Worm (Caenorhabditis elegans): ENCODE results near the gene CC8.2.

Gene CC8.2

ce11 chrIV:3648634-3649240 is at the start of gene CC8.2:
TSS of gene CC8.2 (minus strand) at chrIV:3648684.
- TF ChIP-seq hmbx-1 (tag; optimal IDR thresholded peaks at IDR 0.05), result no peak
- no peak for TF ChIP-seq ets-7 (tag; optimal IDR thresholded peaks at IDR 0.05)
- TF ChIP-seq hnd-1 (tag; optimal IDR thresholded peaks at IDR 0.05), result no peak
- no peak for TF ChIP-seq aly-1 (tag; optimal IDR thresholded peaks at IDR 0.05)
- TF ChIP-seq ceh-36 (tag; optimal IDR thresholded peaks at IDR 0.05), result no peak

ce11 chrIV:3698201-3698600 is 49.7 kb upstream of the CC8.2 start, which contains the start of gene Y37E11AL.2:
TSS of gene Y37E11AL.2 (plus strand) at chrIV:3698501.
- TF ChIP-seq flt-1 (GFP tag; IDR thresholded peaks at IDR 0.05), result no peak

ce11 chrIV:3694638-3695037 is 46.2 kb upstream of the CC8.2 start, which contains the start of the genes taf-6.2 and Y37E11AL.3:
TSS of gene taf-6.2 (minus strand) at chrIV:3694733.
TSS of gene Y37E11AL.3 (plus strand) at chrIV:3694935.
- TF ChIP-seq B0310.2 (tag; optimal IDR thresholded peaks at IDR 0.05), result no peak
- TF ChIP-seq tra-4 (tag; optimal IDR thresholded peaks at IDR 0.05), result no peak
- no peak for TF ChIP-seq sea-1 (GFP tag; conservative IDR thresholded peaks at IDR 0.05)
- no peak for TF ChIP-seq ets-7 (tag; optimal IDR thresholded peaks at IDR 0.05)
- no peak for TF ChIP-seq tbx-37 (GFP tag; conservative IDR thresholded peaks at IDR 0.05)
- no peak for TF ChIP-seq flt-1 (GFP tag; IDR thresholded peaks at IDR 0.05)
- no peak for TF ChIP-seq pes-1 (GFP tag; IDR thresholded peaks at IDR 0.05)
- no peak for TF ChIP-seq hnd-1 (tag; optimal IDR thresholded peaks at IDR 0.05)
- TF ChIP-seq hmbx-1 (tag; optimal IDR thresholded peaks at IDR 0.05), result no peak

ce11 chrIV:3688050-3688449 is 39.6 kb upstream of the CC8.2 start:
- TF ChIP-seq tbx-11 (GFP tag; IDR thresholded peaks at IDR 0.05) (no peak), scrt-1 (GFP tag; IDR thresholded peaks at IDR 0.05) (no peak), ets-7 (tag; optimal IDR thresholded peaks at IDR 0.05) (no peak), ama-1 (optimal IDR thresholded peaks at IDR 0.05) (no peak), hmbx-1 (tag; optimal IDR thresholded peaks at IDR 0.05) (no peak), aly-1 (tag; optimal IDR thresholded peaks at IDR 0.05) (no peak), tbx-37 (GFP tag; conservative IDR thresholded peaks at IDR 0.05) (no peak)

- TF ChIP-seq aly-1 (tag; optimal IDR thresholded peaks at IDR 0.05) (no peak), scrt-1 (GFP tag; IDR thresholded peaks at IDR 0.05) (no peak), tbx-37 (GFP tag; conservative IDR thresholded peaks at IDR 0.05) (no peak), B0310.2 (tag; optimal IDR thresholded peaks at IDR 0.05) (no peak), hmg-4 (GFP tag; optimal IDR thresholded peaks at IDR 0.05) (no peak), ceh-36 (tag; optimal IDR thresholded peaks at IDR 0.05) (no peak), sea-1 (GFP tag; conservative IDR thresholded peaks at IDR 0.05) (no peak), flt-1 (GFP tag; IDR thresholded peaks at IDR 0.05) (no peak), F13C5.2 (tag; optimal IDR thresholded peaks at IDR 0.05) (no peak), tbx-11 (GFP tag; IDR thresholded peaks at IDR 0.05) (no peak), ets-7 (tag; optimal IDR thresholded peaks at IDR 0.05) (no peak), hnd-1 (tag; optimal IDR thresholded peaks at IDR 0.05) (no peak), ceh-13 (GFP tag; optimal IDR thresholded peaks at IDR 0.05) (no peak), hmbx-1 (tag; optimal IDR thresholded peaks at IDR 0.05) (no peak), pes-1 (GFP tag; IDR thresholded peaks at IDR 0.05) (no peak), ama-1 (optimal IDR thresholded peaks at IDR 0.05) (no peak), tra-4 (tag; optimal IDR thresholded peaks at IDR 0.05) (no peak)
Observed at ce11 chrIV:3686765-3687164, 38.3 kb upstream of the CC8.2 start, which contains the start of gene map-1. TSS of gene map-1 (minus strand) at chrIV:3686865.

- peak; percentile 73 for TF ChIP-seq aly-1 (tag; optimal IDR thresholded peaks at IDR 0.05)
- peak; percentile 21 for TF ChIP-seq hmg-4 (GFP tag; optimal IDR thresholded peaks at IDR 0.05)
- no peak for TF ChIP-seq hmbx-1 (tag; optimal IDR thresholded peaks at IDR 0.05)
- no peak for TF ChIP-seq ets-7 (tag; optimal IDR thresholded peaks at IDR 0.05)
- no peak for TF ChIP-seq ama-1 (optimal IDR thresholded peaks at IDR 0.05)
- TF ChIP-seq tbx-11 (GFP tag; IDR thresholded peaks at IDR 0.05), result 0 out of 2 replicates have a peak, but pooled peaks have one; percentile 38
Observed at ce11 chrIV:3686260-3686659, 37.8 kb upstream of the CC8.2 start.

ce11 chrIV:3681763-3682162 is 33.3 kb upstream of the CC8.2 start:
- TF ChIP-seq tbx-37 (GFP tag; conservative IDR thresholded peaks at IDR 0.05), result no peak
- no peak for TF ChIP-seq hmg-4 (GFP tag; optimal IDR thresholded peaks at IDR 0.05)
- no peak for TF ChIP-seq sea-1 (GFP tag; conservative IDR thresholded peaks at IDR 0.05)
- TF ChIP-seq tra-4 (tag; optimal IDR thresholded peaks at IDR 0.05), result no peak
- no peak for TF ChIP-seq flt-1 (GFP tag; IDR thresholded peaks at IDR 0.05)
- TF ChIP-seq F13C5.2 (tag; optimal IDR thresholded peaks at IDR 0.05), result no peak
- no peak for TF ChIP-seq aly-1 (tag; optimal IDR thresholded peaks at IDR 0.05)
- no peak for TF ChIP-seq ama-1 (optimal IDR thresholded peaks at IDR 0.05)
- TF ChIP-seq hnd-1 (tag; optimal IDR thresholded peaks at IDR 0.05), result no peak
- no peak for TF ChIP-seq ceh-36 (tag; optimal IDR thresholded peaks at IDR 0.05)
- TF ChIP-seq scrt-1 (GFP tag; IDR thresholded peaks at IDR 0.05), result no peak
- TF ChIP-seq tbx-11 (GFP tag; IDR thresholded peaks at IDR 0.05), result no peak
- no peak for TF ChIP-seq hmbx-1 (tag; optimal IDR thresholded peaks at IDR 0.05)
- TF ChIP-seq ets-7 (tag; optimal IDR thresholded peaks at IDR 0.05), result no peak
- no peak for TF ChIP-seq ceh-13 (GFP tag; optimal IDR thresholded peaks at IDR 0.05)
- TF ChIP-seq B0310.2 (tag; optimal IDR thresholded peaks at IDR 0.05), result no peak
- TF ChIP-seq pes-1 (GFP tag; IDR thresholded peaks at IDR 0.05), result no peak

ce11 chrIV:3668603-3669002 is 20.1 kb upstream of the CC8.2 start, which contains the start of gene fmil-1:
TSS of gene fmil-1 (minus strand) at chrIV:3668703.
- TF ChIP-seq ceh-36 (tag; optimal IDR thresholded peaks at IDR 0.05) (no peak), hmbx-1 (tag; optimal IDR thresholded peaks at IDR 0.05) (no peak), tra-4 (tag; optimal IDR thresholded peaks at IDR 0.05) (no peak), ama-1 (optimal IDR thresholded peaks at IDR 0.05) (no peak), flt-1 (GFP tag; IDR thresholded peaks at IDR 0.05) (no peak), B0310.2 (tag; optimal IDR thresholded peaks at IDR 0.05) (no peak), ets-7 (tag; optimal IDR thresholded peaks at IDR 0.05) (no peak), aly-1 (tag; optimal IDR thresholded peaks at IDR 0.05) (no peak), scrt-1 (GFP tag; IDR thresholded peaks at IDR 0.05) (no peak), pes-1 (GFP tag; IDR thresholded peaks at IDR 0.05) (no peak)
